Fruit fly (Drosophila melanogaster): Measurements from ENCODE around the gene HINT1.

HINT1 gene

dm6 chr2L:2744852-2745251 lies 25.1 kb upstream of the HINT1 start, which contains the start of the genes CG9961 and Cwc25:
CG9961 (minus strand) TSS chr2L:2744934.
Cwc25 (plus strand) TSS chr2L:2745098.
- TF ChIP-seq gl (tag; optimal IDR thresholded peaks at IDR 0.05) (no peak), CG4496 (GFP tag; IDR thresholded peaks at IDR 0.05) (no peak), Pif1A (GFP tag; optimal IDR thresholded peaks at IDR 0.05) (no peak), CG17806 (tag; optimal IDR thresholded peaks at IDR 0.05) (no peak), CG13204 (GFP tag; optimal IDR thresholded peaks at IDR 0.05) (no peak), Ets98B (GFP tag; IDR thresholded peaks at IDR 0.05) (no peak), CG12605 (GFP tag; IDR thresholded peaks at IDR 0.05) (no peak), CG15710 (tag; optimal IDR thresholded peaks at IDR 0.05) (no peak), CG8159 (tag; optimal IDR thresholded peaks at IDR 0.05) (peak; percentile 20)

- TF ChIP-seq EcR (GFP tag; optimal IDR thresholded peaks at IDR 0.05) (peak; percentile 56), CG10348 (GFP tag; IDR thresholded peaks at IDR 0.05) (0 out of 2 replicates have a peak, but pooled peaks have one; percentile 13), Pif1A (GFP tag; optimal IDR thresholded peaks at IDR 0.05) (no peak), gl (tag; optimal IDR thresholded peaks at IDR 0.05) (peak; percentile 52), Ets98B (GFP tag; IDR thresholded peaks at IDR 0.05) (peak; percentile 81), CG32121 (GFP tag; IDR thresholded peaks at IDR 0.05) (peak; percentile 76; the same call in 1 of the 2 replicates), rn (GFP tag; IDR thresholded peaks at IDR 0.05) (peak; percentile 58), CG17806 (tag; optimal IDR thresholded peaks at IDR 0.05) (peak; percentile 75), CG15710 (tag; optimal IDR thresholded peaks at IDR 0.05) (peak; percentile 88), D1 (tag; optimal IDR thresholded peaks at IDR 0.05) (no peak), CG13204 (GFP tag; optimal IDR thresholded peaks at IDR 0.05) (no peak), CG9948 (tag; optimal IDR thresholded peaks at IDR 0.05) (peak; percentile 82), CG12605 (GFP tag; IDR thresholded peaks at IDR 0.05) (peak; percentile 56), fd96Ca (GFP tag; IDR thresholded peaks at IDR 0.05) (peak; percentile 87), CG14655 (GFP tag; optimal IDR thresholded peaks at IDR 0.05) (no peak), CG8301 (tag; optimal IDR thresholded peaks at IDR 0.05) (peak; percentile 63), Snoo (tag; optimal IDR thresholded peaks at IDR 0.05) (peak; percentile 85), CG4496 (GFP tag; IDR thresholded peaks at IDR 0.05) (peak; percentile 87), Pif1B (GFP tag; optimal IDR thresholded peaks at IDR 0.05) (no peak), CG8159 (tag; optimal IDR thresholded peaks at IDR 0.05) (peak; percentile 91), CG34367 (tag; optimal IDR thresholded peaks at IDR 0.05) (peak; percentile 64)
Observed at dm6 chr2L:2748480-2749143, 21.3 kb upstream of the HINT1 start.

- no peak for TF ChIP-seq Snoo (tag; optimal IDR thresholded peaks at IDR 0.05)
- TF ChIP-seq CG13204 (GFP tag; optimal IDR thresholded peaks at IDR 0.05): peak; percentile 57
- TF ChIP-seq D1 (tag; optimal IDR thresholded peaks at IDR 0.05): no peak
Observed at dm6 chr2L:2749144-2749766, 20.7 kb upstream of the HINT1 start.

dm6 chr2L:2750337-2751084 lies 19.4 kb upstream of the HINT1 start:
- peak; percentile 67 for TF ChIP-seq CG9948 (tag; optimal IDR thresholded peaks at IDR 0.05)
- no peak for TF ChIP-seq CG10348 (GFP tag; IDR thresholded peaks at IDR 0.05)
- peak; percentile 41 for TF ChIP-seq CG8159 (tag; optimal IDR thresholded peaks at IDR 0.05)
- TF ChIP-seq CG13204 (GFP tag; optimal IDR thresholded peaks at IDR 0.05): no peak
- TF ChIP-seq CG12605 (GFP tag; IDR thresholded peaks at IDR 0.05): no peak
- TF ChIP-seq Ets98B (GFP tag; IDR thresholded peaks at IDR 0.05): no peak
- peak; percentile 7 for TF ChIP-seq CG34367 (tag; optimal IDR thresholded peaks at IDR 0.05)
- TF ChIP-seq Snoo (tag; optimal IDR thresholded peaks at IDR 0.05): peak; percentile 19
- peak; percentile 41 for TF ChIP-seq Pif1B (GFP tag; optimal IDR thresholded peaks at IDR 0.05)
- TF ChIP-seq gl (tag; optimal IDR thresholded peaks at IDR 0.05): no peak
- TF ChIP-seq CG17806 (tag; optimal IDR thresholded peaks at IDR 0.05): peak; percentile 49
- TF ChIP-seq CG8301 (tag; optimal IDR thresholded peaks at IDR 0.05): peak; percentile 86
- peak; percentile 47 for TF ChIP-seq Pif1A (GFP tag; optimal IDR thresholded peaks at IDR 0.05)
- TF ChIP-seq CG32121 (GFP tag; IDR thresholded peaks at IDR 0.05): no peak
- peak; percentile 22 for TF ChIP-seq CG15710 (tag; optimal IDR thresholded peaks at IDR 0.05)
- TF ChIP-seq rn (GFP tag; IDR thresholded peaks at IDR 0.05): no peak
- TF ChIP-seq CG14655 (GFP tag; optimal IDR thresholded peaks at IDR 0.05): peak; percentile 88
- TF ChIP-seq fd96Ca (GFP tag; IDR thresholded peaks at IDR 0.05): no peak

dm6 chr2L:2751085-2751710 lies 18.7 kb upstream of the HINT1 start:
- peak; percentile 87 for TF ChIP-seq CG13204 (GFP tag; optimal IDR thresholded peaks at IDR 0.05)
- TF ChIP-seq CG10348 (GFP tag; IDR thresholded peaks at IDR 0.05): no peak
- peak; percentile 52 for TF ChIP-seq EcR (GFP tag; optimal IDR thresholded peaks at IDR 0.05)
- no peak for TF ChIP-seq CG14655 (GFP tag; optimal IDR thresholded peaks at IDR 0.05)
- no peak for TF ChIP-seq CG34367 (tag; optimal IDR thresholded peaks at IDR 0.05)
- no peak for TF ChIP-seq Pif1A (GFP tag; optimal IDR thresholded peaks at IDR 0.05)
- no peak for TF ChIP-seq CG8159 (tag; optimal IDR thresholded peaks at IDR 0.05)
